Fruit fly (Drosophila melanogaster): ENCODE data around the gene Kul.
A peak's percentile ranks its signal among the peaks of the same experiment; 100 is the strongest.

The Kul gene

DNA sequence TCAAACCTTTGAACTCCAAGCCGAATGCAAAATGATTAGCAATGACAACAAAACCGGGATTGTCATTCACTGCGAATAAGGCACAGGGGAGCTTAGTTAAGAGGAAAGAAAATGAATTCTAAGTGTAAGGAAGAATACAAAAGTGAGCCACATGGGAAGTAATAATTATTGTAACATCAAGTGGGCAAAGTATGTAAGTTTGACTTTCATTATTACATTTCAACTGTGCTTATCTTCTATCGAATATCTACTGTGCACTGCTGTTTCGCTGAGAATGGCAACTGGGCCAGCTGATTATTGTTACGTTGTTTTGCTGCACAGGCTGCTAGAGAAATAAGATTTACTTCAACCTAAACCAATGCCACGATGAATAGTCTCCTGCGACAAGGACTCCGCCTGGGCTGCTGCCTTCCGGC, 11.1 kb downstream of the Kul start, which contains the start of the genes CG7601 and CIA30 (continued):
- peak; percentile 85 for TF ChIP-seq CG30020 (tag; optimal IDR thresholded peaks at IDR 0.05)
- peak; percentile 99 for TF ChIP-seq rib (GFP tag; IDR thresholded peaks at IDR 0.05)
- TF ChIP-seq sqz (GFP tag; optimal IDR thresholded peaks at IDR 0.05) = no peak
- TF ChIP-seq tio (GFP tag; optimal IDR thresholded peaks at IDR 0.05) = peak; percentile 96
- peak; percentile 89 for TF ChIP-seq CG8359 (GFP tag; optimal IDR thresholded peaks at IDR 0.05; ENCODE audit: borderline replicate concordance)
- TF ChIP-seq pb (GFP tag; optimal IDR thresholded peaks at IDR 0.05) = peak; percentile 99
- TF ChIP-seq CG8290 (GFP tag; optimal IDR thresholded peaks at IDR 0.05) = peak; percentile 99
- peak in 1 of 2 experiments; percentile 67 for TF ChIP-seq CG8290 (tag; optimal IDR thresholded peaks at IDR 0.05)
- TF ChIP-seq nmo (GFP tag; optimal IDR thresholded peaks at IDR 0.05) = peak; percentile 99
- no peak for TF ChIP-seq Hr39 (optimal IDR thresholded peaks at IDR 0.05)
- peak; percentile 100 for TF ChIP-seq CG6272 (GFP tag; IDR thresholded peaks at IDR 0.05)
- peak; percentile 61 for TF ChIP-seq Dref (GFP tag; IDR thresholded peaks at IDR 0.05)
- TF ChIP-seq MESR4 (GFP tag; optimal IDR thresholded peaks at IDR 0.05) = peak; percentile 55
- peak; percentile 98 for TF ChIP-seq Hmr (GFP tag; optimal IDR thresholded peaks at IDR 0.05)
- peak; percentile 96 for TF ChIP-seq CG7271 (tag; optimal IDR thresholded peaks at IDR 0.05)
- no peak for TF ChIP-seq vnd (GFP tag; IDR thresholded peaks at IDR 0.05; ENCODE audit: partially characterized antibody)
- peak; percentile 91 for TF ChIP-seq CG33557 (GFP tag; optimal IDR thresholded peaks at IDR 0.05)
- TF ChIP-seq CG11456 (GFP tag; IDR thresholded peaks at IDR 0.05) = peak; percentile 100
- peak; percentile 100 for TF ChIP-seq dati (GFP tag; IDR thresholded peaks at IDR 0.05)
- no peak for TF ChIP-seq CG2129 (GFP tag; IDR thresholded peaks at IDR 0.05; ENCODE audit: partially characterized antibody)
- peak; percentile 94 for TF ChIP-seq CG15011 (GFP tag; optimal IDR thresholded peaks at IDR 0.05)
- peak; percentile 100 for TF ChIP-seq CG17612 (GFP tag; IDR thresholded peaks at IDR 0.05)
- TF ChIP-seq Nf-YA (GFP tag; IDR thresholded peaks at IDR 0.05) = peak; percentile 100
- peak; percentile 96 for TF ChIP-seq Mes4 (GFP tag; optimal IDR thresholded peaks at IDR 0.05)
- TF ChIP-seq CG8765 (GFP tag; IDR thresholded peaks at IDR 0.05) = peak; percentile 100
- TF ChIP-seq CG7839 (tag; optimal IDR thresholded peaks at IDR 0.05) = peak; percentile 99
- peak; percentile 96 for TF ChIP-seq Hmx (GFP tag; optimal IDR thresholded peaks at IDR 0.05)
- TF ChIP-seq Ptx1 (GFP tag; IDR thresholded peaks at IDR 0.05) = peak; percentile 100
- peak; percentile 88 for TF ChIP-seq corto (GFP tag; optimal IDR thresholded peaks at IDR 0.05)
- peak; percentile 100 for TF ChIP-seq Lim3 (GFP tag; IDR thresholded peaks at IDR 0.05)
- TF ChIP-seq Ssrp (tag; optimal IDR thresholded peaks at IDR 0.05) = peak; percentile 96
- peak; percentile 98 for TF ChIP-seq NK7.1 (GFP tag; optimal IDR thresholded peaks at IDR 0.05)
- peak; percentile 100 for TF ChIP-seq Drgx (GFP tag; IDR thresholded peaks at IDR 0.05)
- peak; percentile 92 for TF ChIP-seq CG6654 (GFP tag; optimal IDR thresholded peaks at IDR 0.05)
- TF ChIP-seq slp2 (GFP tag; optimal IDR thresholded peaks at IDR 0.05) = peak; percentile 99
- TF ChIP-seq Asciz (GFP tag; optimal IDR thresholded peaks at IDR 0.05) = peak; percentile 95
- TF ChIP-seq Side (GFP tag; optimal IDR thresholded peaks at IDR 0.05) = peak; percentile 99
- TF ChIP-seq CG9797 (GFP tag; optimal IDR thresholded peaks at IDR 0.05) = peak; percentile 46
- TF ChIP-seq grn (GFP tag; optimal IDR thresholded peaks at IDR 0.05) = no peak
- peak; percentile 92 for TF ChIP-seq CG3838 (GFP tag; optimal IDR thresholded peaks at IDR 0.05)
- peak; percentile 95 for TF ChIP-seq CG10462 (GFP tag; optimal IDR thresholded peaks at IDR 0.05)
- peak; percentile 72 for TF ChIP-seq pfk (GFP tag; optimal IDR thresholded peaks at IDR 0.05)
- peak; percentile 98 for TF ChIP-seq shn (GFP tag; optimal IDR thresholded peaks at IDR 0.05)
- peak; percentile 98 for TF ChIP-seq CG12659 (GFP tag; optimal IDR thresholded peaks at IDR 0.05)
- TF ChIP-seq Atf3 (GFP tag; optimal IDR thresholded peaks at IDR 0.05) = peak; percentile 97
- peak; percentile 99 for TF ChIP-seq grau (tag; optimal IDR thresholded peaks at IDR 0.05)
- peak; percentile 92 for TF ChIP-seq kah (GFP tag; optimal IDR thresholded peaks at IDR 0.05)
- peak; percentile 99 for TF ChIP-seq bab2 (GFP tag; optimal IDR thresholded peaks at IDR 0.05)
- TF ChIP-seq CG14710 (tag; optimal IDR thresholded peaks at IDR 0.05) = peak; percentile 96
- peak; percentile 94 for TF ChIP-seq CG8281 (tag; optimal IDR thresholded peaks at IDR 0.05)
- peak; percentile 100 for TF ChIP-seq Awh (GFP tag; IDR thresholded peaks at IDR 0.05)
- peak; percentile 100 for TF ChIP-seq otp (GFP tag; IDR thresholded peaks at IDR 0.05)

All from whole organism, embryonic.